Worm (Caenorhabditis elegans) whole organism, L4 larva: ENCODE measurements around the gene B0524.3.

Experiments used
- ZK337.2 ChIP-seq: fragments of 200-800 bp; sonication (Bioruptor generic); IDR thresholded peaks from 2 replicates; pipeline ENCODE4 v1.3.6; 2022; ENCODE audit warnings: missing genetic modification reagents, missing genetic modification characterization, missing compliant biosample characterization
- ama-1 ChIP-seq: fragments of 150-350 bp; optimal IDR thresholded peaks from 2 replicates; lab custom pipeline; 2014; ENCODE audit warnings: inconsistent platforms, mixed read lengths
- ceh-82 ChIP-seq: sonication (generic microtip); optimal IDR thresholded peaks from 2 replicates; lab custom pipeline; 2017; ENCODE audit warnings: missing biosample characterization, missing genetic modification characterization
- fkh-10 ChIP-seq: fragments of 150-350 bp; optimal IDR thresholded peaks from 2 replicates; lab custom pipeline; 2014; ENCODE audit warnings: missing biosample characterization, missing genetic modification reagents, missing genetic modification characterization
- fos-1 ChIP-seq: fragments of 150-350 bp; optimal IDR thresholded peaks from 2 replicates; lab custom pipeline; 2014; ENCODE audit warnings: missing biosample characterization, missing genetic modification characterization
- hlh-30 ChIP-seq: sonication (generic microtip); optimal IDR thresholded peaks from 2 replicates; lab custom pipeline; 2017; ENCODE audit warnings: antibody characterized with exemption, mild to moderate bottlenecking, missing genetic modification characterization, missing compliant biosample characterization; ENCODE audit not compliant: insufficient read depth
- lin-13 ChIP-seq: fragments of 150-350 bp; optimal IDR thresholded peaks from 2 replicates; lab custom pipeline; 2014; ENCODE audit warnings: missing biosample characterization, missing genetic modification reagents, missing genetic modification characterization
- nhr-111 ChIP-seq: fragments of 200-800 bp; sonication (Bioruptor generic); optimal IDR thresholded peaks from 2 replicates; lab custom pipeline; 2018; ENCODE audit warnings: mild to moderate bottlenecking, missing genetic modification characterization, missing compliant biosample characterization
- nhr-237 ChIP-seq: sonication (generic microtip); optimal IDR thresholded peaks from 2 replicates; lab custom pipeline; 2017; ENCODE audit warnings: missing biosample characterization, missing genetic modification characterization
- pqm-1 ChIP-seq: sonication (generic microtip); optimal IDR thresholded peaks from 2 replicates; lab custom pipeline; 2017; ENCODE audit warnings: missing biosample characterization, missing genetic modification characterization
- rbr-2 ChIP-seq: sonication (generic microtip); optimal IDR thresholded peaks from 2 replicates; lab custom pipeline; 2016; ENCODE audit warnings: missing genotype, missing genetic modification characterization, missing compliant biosample characterization
- tag-97 ChIP-seq: fragments of 200-800 bp; sonication (Bioruptor generic); IDR thresholded peaks from 2 replicates; pipeline ENCODE4 v1.3.6; 2022; ENCODE audit warnings: missing genetic modification characterization, missing compliant biosample characterization
- unc-62 ChIP-seq, 3 experiments: fragments of 150-350 bp in 1 of 3; sonication (generic microtip); optimal IDR thresholded peaks in 2 of 3; peaks in 1 of 3; 1 replicate in 1 of 3; 2 replicates in 2 of 3; lab custom pipeline; 2014 to 2017; ENCODE audit warnings: missing biosample characterization in 3 of 3, missing genetic modification characterization in 3 of 3, missing genetic modification reagents in 3 of 3, missing genotype in 1 of 3
- ztf-11 ChIP-seq: fragments of 150-350 bp; optimal IDR thresholded peaks from 2 replicates; lab custom pipeline; 2014; ENCODE audit warnings: missing biosample characterization, missing genetic modification characterization

DNA sequence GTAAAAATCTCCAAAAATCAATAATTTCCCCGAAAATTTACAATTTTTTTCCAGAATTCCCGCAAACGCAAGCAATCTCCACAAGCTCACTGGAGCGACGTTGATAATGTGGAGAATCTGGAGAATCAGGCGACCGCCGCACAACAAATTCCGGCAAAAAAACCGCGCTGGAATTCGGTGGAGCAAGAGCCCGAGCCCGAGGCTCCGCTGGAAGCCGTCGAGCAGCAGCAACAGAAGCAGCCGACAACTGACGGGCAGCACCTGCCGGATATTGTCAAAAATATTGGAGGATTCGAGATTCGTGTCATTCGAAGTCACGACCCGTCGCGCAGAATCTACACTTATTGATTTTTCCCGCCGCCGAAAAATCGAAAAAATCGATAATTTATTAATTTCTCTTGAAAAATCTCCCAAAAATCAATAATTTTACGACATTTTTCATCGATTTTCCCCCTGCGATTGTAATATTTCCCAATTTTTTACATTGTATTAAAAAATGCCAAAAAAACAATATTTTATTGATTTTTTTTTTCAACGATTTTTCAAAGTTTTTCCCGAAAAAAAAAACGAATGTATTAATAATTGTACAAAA is 35.2 kb upstream of the B0524.3 start:
- no peak for TF ChIP-seq pqm-1 (tag; lab: Kevin White, UChicago)
- TF ChIP-seq rbr-2 (tag; lab: Kevin White, UChicago): no peak
- no peak for TF ChIP-seq fkh-10 (GFP tag; lab: Kevin White, UChicago)
- no peak for TF ChIP-seq nhr-237 (tag; lab: Kevin White, UChicago)
- TF ChIP-seq hlh-30 (tag; lab: Kevin White, UChicago): no peak
- no peak for TF ChIP-seq tag-97 (GFP tag; lab: Robert Waterston, UW)
- TF ChIP-seq lin-13 (GFP tag; lab: Kevin White, UChicago): no peak
- TF ChIP-seq ZK337.2: no peak
- TF ChIP-seq ama-1: no peak
- no peak for TF ChIP-seq unc-62 (GFP tag; optimal IDR thresholded peaks at IDR 0.05 in 1 of 2; lab: Kevin White, UChicago)
- no peak for TF ChIP-seq unc-62 (tag; optimal IDR thresholded peaks at IDR 0.05; lab: Kevin White, UChicago)
- no peak for TF ChIP-seq ceh-82 (tag; lab: Kevin White, UChicago)
- TF ChIP-seq nhr-111: no peak
- no peak for TF ChIP-seq ztf-11
- no peak for TF ChIP-seq fos-1 (tag; lab: Kevin White, UChicago)
